Worm (Caenorhabditis elegans): ENCODE results near the gene C48A7.16.

Gene C48A7.16

ce11 chrIV:7414163-7414562 is 8.9 kb downstream of the C48A7.16 start:
- TF ChIP-seq unc-3 (GFP tag; conservative IDR thresholded peaks at IDR 0.05) (no peak), unc-3 (tag; optimal IDR thresholded peaks at IDR 0.05) (no peak), ttx-3 (tag; optimal IDR thresholded peaks at IDR 0.05) (no peak), ceh-6 (GFP tag; optimal IDR thresholded peaks at IDR 0.05) (no peak), ref-2 (tag; optimal IDR thresholded peaks at IDR 0.05) (no peak), unc-55 (GFP tag; optimal IDR thresholded peaks at IDR 0.05) (no peak), ceh-31 (tag; optimal IDR thresholded peaks at IDR 0.05) (peak; percentile 13), unc-42 (tag; optimal IDR thresholded peaks at IDR 0.05) (peak; percentile 79), pax-1 (tag; optimal IDR thresholded peaks at IDR 0.05) (no peak), ceh-2 (tag; optimal IDR thresholded peaks at IDR 0.05) (no peak), tbx-2 (tag; optimal IDR thresholded peaks at IDR 0.05) (no peak), nhr-232 (tag; optimal IDR thresholded peaks at IDR 0.05) (no peak), K09A11.1 (tag; optimal IDR thresholded peaks at IDR 0.05; ENCODE audit: insufficient read depth) (no peak), zip-5 (tag; optimal IDR thresholded peaks at IDR 0.05) (no peak), nfya-1 (tag; optimal IDR thresholded peaks at IDR 0.05) (no peak), odd-2 (tag; optimal IDR thresholded peaks at IDR 0.05) (no peak), ceh-9 (tag; optimal IDR thresholded peaks at IDR 0.05) (no peak)

- no peak for TF ChIP-seq zip-5 (tag; optimal IDR thresholded peaks at IDR 0.05)
- no peak for TF ChIP-seq syd-9 (tag; optimal IDR thresholded peaks at IDR 0.05)
- no peak for TF ChIP-seq ceh-19 (GFP tag; optimal IDR thresholded peaks at IDR 0.05)
Measured at ce11 chrIV:7418818-7419217, 13.5 kb downstream of the C48A7.16 start, which contains the start of gene B0496.6. TSS of gene B0496.6 (plus strand) at chrIV:7419118.

ce11 chrIV:7420913-7421312 is 15.6 kb downstream of the C48A7.16 start, which contains the start of gene srtx-1:
TSS of gene srtx-1 (plus strand) at chrIV:7421213.
- TF ChIP-seq hlh-15 (tag; optimal IDR thresholded peaks at IDR 0.05) (no peak), T23F11.4 (GFP tag; optimal IDR thresholded peaks at IDR 0.05) (no peak), nhr-11 (tag; optimal IDR thresholded peaks at IDR 0.05) (no peak), pax-1 (tag; optimal IDR thresholded peaks at IDR 0.05) (no peak), unc-86 (tag; optimal IDR thresholded peaks at IDR 0.05) (no peak), pat-9 (tag; optimal IDR thresholded peaks at IDR 0.05) (no peak)

ce11 chrIV:7424198-7424597 is 18.9 kb downstream of the C48A7.16 start, which contains the start of gene unc-82:
TSS of gene unc-82 (plus strand) at chrIV:7424498.
- no peak for TF ChIP-seq ahr-1 (tag; optimal IDR thresholded peaks at IDR 0.05)
- TF ChIP-seq lin-11 (tag; optimal IDR thresholded peaks at IDR 0.05), result no peak
- TF ChIP-seq pqm-1 (tag; optimal IDR thresholded peaks at IDR 0.05), result no peak
- no peak for TF ChIP-seq nhr-232 (tag; optimal IDR thresholded peaks at IDR 0.05)
- no peak for TF ChIP-seq K02D7.2 (tag; optimal IDR thresholded peaks at IDR 0.05)
- no peak for TF ChIP-seq T23F11.4 (GFP tag; optimal IDR thresholded peaks at IDR 0.05)
- TF ChIP-seq nfya-1 (tag; optimal IDR thresholded peaks at IDR 0.05), result no peak
- no peak for TF ChIP-seq ceh-31 (tag; optimal IDR thresholded peaks at IDR 0.05)
- no peak for TF ChIP-seq hlh-13 (GFP tag; optimal IDR thresholded peaks at IDR 0.05)
- TF ChIP-seq C38D4.7 (GFP tag; optimal IDR thresholded peaks at IDR 0.05), result no peak
- no peak for TF ChIP-seq odd-2 (tag; optimal IDR thresholded peaks at IDR 0.05)
- no peak for TF ChIP-seq unc-86 (tag; optimal IDR thresholded peaks at IDR 0.05)
- TF ChIP-seq Y22D7AL.16 (tag; optimal IDR thresholded peaks at IDR 0.05), result no peak

ce11 chrIV:7426055-7426454 is 20.8 kb downstream of the C48A7.16 start:
- TF ChIP-seq ceh-22 (tag; optimal IDR thresholded peaks at IDR 0.05) (no peak), ceh-18 (tag; optimal IDR thresholded peaks at IDR 0.05) (peak; percentile 87), ama-1 (optimal IDR thresholded peaks at IDR 0.05) (no peak), T23F11.4 (GFP tag; optimal IDR thresholded peaks at IDR 0.05) (no peak), nfya-1 (tag; optimal IDR thresholded peaks at IDR 0.05) (no peak), unc-55 (GFP tag; optimal IDR thresholded peaks at IDR 0.05) (peak; percentile 73), rnt-1 (tag; optimal IDR thresholded peaks at IDR 0.05) (peak; percentile 51)

Measured in whole organism, late embryonic.